Fruit fly (Drosophila melanogaster) whole organism, embryonic: Measurements from ENCODE around the gene nuf.

Source experiments
- CG10267 ChIP-seq: fragments of 200-800 bp; sonication (Bioruptor generic); optimal IDR thresholded peaks from 2 replicates; lab custom pipeline; 2018; ENCODE audit warnings: missing biosample characterization, mild to moderate bottlenecking, missing genetic modification characterization, moderate library complexity
- CG10462 ChIP-seq: fragments of 200-800 bp; sonication (Bioruptor generic); optimal IDR thresholded peaks from 2 replicates; lab custom pipeline; 2016; ENCODE audit warnings: missing biosample characterization, missing genetic modification characterization
- CG10565 ChIP-seq: fragments of 200-800 bp; sonication (Bioruptor generic); optimal IDR thresholded peaks from 3 replicates; lab custom pipeline; 2016; ENCODE audit warnings: missing biosample characterization, mild to moderate bottlenecking, missing genetic modification characterization
- CG12104 ChIP-seq: fragments of 200-800 bp; sonication (Bioruptor generic); optimal IDR thresholded peaks from 3 replicates; lab custom pipeline; 2016; ENCODE audit warnings: missing biosample characterization, missing genetic modification characterization
- CG12299 ChIP-seq: fragments of 200-800 bp; sonication (Bioruptor generic); optimal IDR thresholded peaks from 2 replicates; lab custom pipeline; 2018; ENCODE audit warnings: missing biosample characterization, mild to moderate bottlenecking, missing genetic modification characterization
- CG13775 ChIP-seq: fragments of 200-800 bp; sonication (Bioruptor generic); optimal IDR thresholded peaks from 3 replicates; lab custom pipeline; 2017; ENCODE audit warnings: missing biosample characterization, mild to moderate bottlenecking, missing genetic modification characterization
- CG14860 ChIP-seq: fragments of 200-800 bp; sonication (Bioruptor generic); IDR thresholded peaks from 3 replicates; pipeline ENCODE4 v1.3.6; 2022; ENCODE audit warnings: missing biosample characterization, missing genetic modification characterization; ENCODE audit not compliant: partially characterized antibody
- CG16815 ChIP-seq: fragments of 200-800 bp; sonication (Bioruptor generic); optimal IDR thresholded peaks from 3 replicates; lab custom pipeline; 2017; ENCODE audit warnings: missing biosample characterization, mild to moderate bottlenecking, missing genetic modification characterization
- CG18599 ChIP-seq: fragments of 200-800 bp; sonication (Bioruptor generic); optimal IDR thresholded peaks from 3 replicates; lab custom pipeline; 2017; ENCODE audit warnings: missing biosample characterization, missing genetic modification characterization, mild to moderate bottlenecking, moderate library complexity, missing genetic modification reagents
- CG2875 ChIP-seq: fragments of 200-800 bp; sonication (Bioruptor generic); optimal IDR thresholded peaks from 2 replicates; lab custom pipeline; 2017; ENCODE audit warnings: missing biosample characterization, mild to moderate bottlenecking, missing genetic modification characterization, missing genetic modification reagents
- CG34224 ChIP-seq: fragments of 200-800 bp; sonication (Bioruptor generic); IDR thresholded peaks from 3 replicates; pipeline ENCODE4 v1.3.6; 2022; ENCODE audit warnings: missing biosample characterization, missing genetic modification characterization; ENCODE audit not compliant: partially characterized antibody
- CG3995 ChIP-seq: fragments of 200-800 bp; sonication (Bioruptor generic); optimal IDR thresholded peaks from 3 replicates; lab custom pipeline; 2016; ENCODE audit warnings: missing biosample characterization, missing genetic modification characterization
- CG4730 ChIP-seq: fragments of 200-800 bp; sonication (Bioruptor generic); IDR thresholded peaks from 2 replicates; pipeline ENCODE4 v1.3.6; 2022; ENCODE audit warnings: missing biosample characterization, missing genetic modification characterization
- CG6791 ChIP-seq: fragments of 200-800 bp; sonication (Bioruptor generic); IDR thresholded peaks from 3 replicates; pipeline ENCODE4 v1.3.6; 2022; ENCODE audit warnings: missing biosample characterization, missing genetic modification characterization; ENCODE audit not compliant: partially characterized antibody
- CG8478 ChIP-seq: fragments of >200 bp; optimal IDR thresholded peaks from 2 replicates; lab custom pipeline; 2018
- CTCF ChIP-seq: fragments of 200-800 bp; sonication (Bioruptor generic); optimal IDR thresholded peaks from 2 replicates; lab custom pipeline; 2017; ENCODE audit warnings: missing biosample characterization, mild to moderate bottlenecking, missing genetic modification characterization, moderate library complexity
- Dbx ChIP-seq: fragments of 200-800 bp; sonication (Bioruptor generic); IDR thresholded peaks from 3 replicates; pipeline ENCODE4 v1.3.6; 2022; ENCODE audit warnings: missing biosample characterization, missing genetic modification characterization
- Deaf1 ChIP-seq: fragments of 200-800 bp; optimal IDR thresholded peaks from 3 replicates; lab custom pipeline; 2019; ENCODE audit warnings: missing biosample characterization, mild to moderate bottlenecking, missing genetic modification characterization, moderate library complexity
- Doc3 ChIP-seq: fragments of 200-800 bp; sonication (Bioruptor generic); IDR thresholded peaks from 3 replicates; pipeline ENCODE4 v1.3.6; 2022; ENCODE audit warnings: missing biosample characterization, missing genetic modification characterization; ENCODE audit not compliant: partially characterized antibody
- E2f1 ChIP-seq: fragments of 200-800 bp; sonication (Bioruptor generic); IDR thresholded peaks from 2 replicates; pipeline ENCODE4 v1.3.6; 2022; ENCODE audit warnings: missing biosample characterization, missing genetic modification characterization
- Elba2 ChIP-seq: fragments of 200-800 bp; sonication (Bioruptor generic); optimal IDR thresholded peaks from 3 replicates; lab custom pipeline; 2016; ENCODE audit warnings: missing biosample characterization, missing genetic modification characterization
- HmgD ChIP-seq: fragments of 200-800 bp; sonication (Bioruptor generic); optimal IDR thresholded peaks from 3 replicates; lab custom pipeline; 2016; ENCODE audit warnings: missing biosample characterization, missing genetic modification characterization
- Hmx ChIP-seq: fragments of 200-800 bp; sonication (Bioruptor generic); optimal IDR thresholded peaks from 2 replicates; lab custom pipeline; 2016; ENCODE audit warnings: missing biosample characterization, missing genetic modification characterization
- Hr3 ChIP-seq: fragments of 200-800 bp; sonication (Bioruptor generic); optimal IDR thresholded peaks from 3 replicates; lab custom pipeline; 2016; ENCODE audit warnings: missing biosample characterization, missing genetic modification characterization
- Optix ChIP-seq: fragments of 200-800 bp; sonication (Bioruptor generic); IDR thresholded peaks from 3 replicates; pipeline ENCODE4 v1.3.6; 2022; ENCODE audit warnings: missing biosample characterization, missing genetic modification characterization
- PHDP ChIP-seq: fragments of 200-800 bp; sonication (Bioruptor generic); optimal IDR thresholded peaks from 3 replicates; lab custom pipeline; 2018; ENCODE audit warnings: missing biosample characterization, mild to moderate bottlenecking, missing genetic modification characterization, moderate library complexity
- Ptx1 ChIP-seq: fragments of 200-800 bp; sonication (Bioruptor generic); IDR thresholded peaks from 2 replicates; pipeline ENCODE4 v1.3.6; 2022; ENCODE audit warnings: missing biosample characterization, missing genetic modification characterization
- Sin3A ChIP-seq: fragments of >200 bp; optimal IDR thresholded peaks from 2 replicates; lab custom pipeline; 2018
- Sox102F ChIP-seq: fragments of 200-800 bp; sonication (Bioruptor generic); optimal IDR thresholded peaks from 2 replicates; lab custom pipeline; 2018; ENCODE audit warnings: missing biosample characterization, mild to moderate bottlenecking, missing genetic modification characterization, moderate library complexity
- Tbp ChIP-seq: fragments of >200 bp; optimal IDR thresholded peaks from 2 replicates; lab custom pipeline; 2018; ENCODE audit warnings: missing biosample characterization, missing genetic modification characterization
- YL-1 ChIP-seq: fragments of 200-800 bp; sonication (Bioruptor generic); optimal IDR thresholded peaks from 3 replicates; lab custom pipeline; 2017; ENCODE audit warnings: missing biosample characterization, mild to moderate bottlenecking, missing genetic modification characterization
- al ChIP-seq: fragments of 200-800 bp; sonication (Bioruptor generic); IDR thresholded peaks from 2 replicates; pipeline ENCODE4 v1.3.6; 2022; ENCODE audit warnings: missing biosample characterization, missing genetic modification characterization
- ara ChIP-seq: fragments of 200-800 bp; sonication (Bioruptor generic); IDR thresholded peaks from 2 replicates; pipeline ENCODE4 v1.3.6; 2022; ENCODE audit warnings: missing biosample characterization, missing genetic modification characterization
- bsh ChIP-seq, 2 experiments: fragments of 200-800 bp; sonication (Bioruptor generic); optimal IDR thresholded peaks; 2 replicates each; lab custom pipeline; 2017 to 2018; ENCODE audit warnings: mild to moderate bottlenecking in 2 of 2, missing biosample characterization in 2 of 2, missing genetic modification characterization in 2 of 2, moderate library complexity in 1 of 2
- caup ChIP-seq: fragments of 200-800 bp; sonication (Bioruptor generic); optimal IDR thresholded peaks from 3 replicates; lab custom pipeline; 2017; ENCODE audit warnings: missing biosample characterization, mild to moderate bottlenecking, missing genetic modification characterization, moderate library complexity; ENCODE audit not compliant: severe bottlenecking
- corto ChIP-seq: fragments of 200-800 bp; sonication (Bioruptor generic); optimal IDR thresholded peaks from 2 replicates; lab custom pipeline; 2016; ENCODE audit warnings: missing biosample characterization, mild to moderate bottlenecking, missing genetic modification characterization, moderate library complexity
- da ChIP-seq: fragments of 200-800 bp; sonication (Bioruptor generic); optimal IDR thresholded peaks from 2 replicates; lab custom pipeline; 2016; ENCODE audit warnings: missing biosample characterization, missing genetic modification characterization
- dmrt11E ChIP-seq: fragments of 200-800 bp; sonication (Bioruptor generic); optimal IDR thresholded peaks from 3 replicates; lab custom pipeline; 2018; ENCODE audit warnings: missing biosample characterization, mild to moderate bottlenecking, missing genetic modification characterization, moderate library complexity
- gcm2 ChIP-seq: fragments of 200-800 bp; sonication (Bioruptor generic); optimal IDR thresholded peaks from 2 replicates; lab custom pipeline; 2016; ENCODE audit warnings: missing biosample characterization, missing genetic modification characterization
- gfzf ChIP-seq: fragments of 200-800 bp; sonication (Bioruptor generic); optimal IDR thresholded peaks from 2 replicates; lab custom pipeline; 2016; ENCODE audit warnings: missing biosample characterization, mild to moderate bottlenecking, missing genetic modification characterization, moderate library complexity
- grau ChIP-seq: fragments of 200-800 bp; optimal IDR thresholded peaks from 3 replicates; lab custom pipeline; 2019; ENCODE audit warnings: missing biosample characterization, mild to moderate bottlenecking, missing genetic modification characterization, moderate library complexity
- gro ChIP-seq: fragments of 200-800 bp; sonication (Bioruptor generic); optimal IDR thresholded peaks from 2 replicates; lab custom pipeline; 2016; ENCODE audit warnings: missing biosample characterization, missing genetic modification characterization
- jing ChIP-seq: fragments of 200-800 bp; sonication (Bioruptor generic); optimal IDR thresholded peaks from 2 replicates; lab custom pipeline; 2018; ENCODE audit warnings: missing biosample characterization, mild to moderate bottlenecking, missing genetic modification characterization
- nerfin-1 ChIP-seq: fragments of 200-800 bp; sonication (Bioruptor generic); optimal IDR thresholded peaks from 3 replicates; lab custom pipeline; 2019; ENCODE audit warnings: missing biosample characterization, mild to moderate bottlenecking, missing genetic modification characterization, moderate library complexity
- phol ChIP-seq: fragments of 200-800 bp; sonication (Bioruptor generic); optimal IDR thresholded peaks from 3 replicates; lab custom pipeline; 2018; ENCODE audit warnings: missing biosample characterization, mild to moderate bottlenecking, missing genetic modification characterization, moderate library complexity
- schlank ChIP-seq: fragments of 200-800 bp; sonication (Bioruptor generic); optimal IDR thresholded peaks from 2 replicates; lab custom pipeline; 2018; ENCODE audit warnings: missing biosample characterization, mild to moderate bottlenecking, missing genetic modification characterization
- seq ChIP-seq: fragments of 200-800 bp; sonication (Bioruptor generic); IDR thresholded peaks from 2 replicates; pipeline ENCODE4 v1.3.6; 2022; ENCODE audit warnings: missing biosample characterization, missing genetic modification characterization
- slp2 ChIP-seq: fragments of 200-800 bp; sonication (Bioruptor generic); optimal IDR thresholded peaks from 2 replicates; lab custom pipeline; 2016; ENCODE audit warnings: missing biosample characterization, missing genetic modification characterization
- stwl ChIP-seq: fragments of 200-800 bp; sonication (Bioruptor generic); optimal IDR thresholded peaks from 3 replicates; lab custom pipeline; 2018; ENCODE audit warnings: missing biosample characterization, mild to moderate bottlenecking, missing genetic modification characterization, moderate library complexity
- usp ChIP-seq: fragments of >200 bp; optimal IDR thresholded peaks from 2 replicates; lab custom pipeline; 2017; ENCODE audit warnings: missing biosample characterization, missing genetic modification characterization
- vnd ChIP-seq: fragments of 200-800 bp; sonication (Bioruptor generic); IDR thresholded peaks from 3 replicates; pipeline ENCODE4 v1.3.6; 2022; ENCODE audit warnings: missing biosample characterization, missing genetic modification characterization; ENCODE audit not compliant: partially characterized antibody
- zen ChIP-seq: fragments of 200-800 bp; sonication (Bioruptor generic); optimal IDR thresholded peaks from 3 replicates; lab custom pipeline; 2018; ENCODE audit warnings: missing biosample characterization, mild to moderate bottlenecking, missing genetic modification characterization, moderate library complexity

Gene nuf

dm6 chr3L:14195714-14196113 lies 5.0 kb downstream of the nuf start (continued):
- no peak for TF ChIP-seq CG12299
- TF ChIP-seq vnd (GFP tag; lab: Robert Waterston, UW) = no peak
- peak; percentile 37; the same call in 1 of the 2 replicates for TF ChIP-seq seq (GFP tag; lab: Robert Waterston, UW)
- TF ChIP-seq gcm2 (GFP tag; lab: Kevin White, UChicago) = no peak
- no peak for TF ChIP-seq CG16815 (GFP tag; lab: Kevin White, UChicago)
- TF ChIP-seq Deaf1 = no peak
- TF ChIP-seq phol (tag; lab: Kevin White, UChicago) = no peak
- TF ChIP-seq Hmx (GFP tag; lab: Kevin White, UChicago) = no peak
- TF ChIP-seq gfzf (GFP tag; lab: Kevin White, UChicago) = no peak
- TF ChIP-seq Ptx1 = no peak
- peak; percentile 55 for TF ChIP-seq PHDP (tag; lab: Kevin White, UChicago)
- no peak for TF ChIP-seq al (GFP tag; lab: Robert Waterston, UW)
- no peak for TF ChIP-seq CG10267 (tag; lab: Kevin White, UChicago)
- no peak for TF ChIP-seq usp (GFP tag; lab: Kevin White, UChicago)
- no peak for TF ChIP-seq CG13775
- no peak for TF ChIP-seq Hr3 (GFP tag; lab: Kevin White, UChicago)
- no peak for TF ChIP-seq zen (tag; lab: Kevin White, UChicago)
- TF ChIP-seq CTCF (GFP tag; lab: Kevin White, UChicago) = peak; percentile 9
- TF ChIP-seq HmgD (GFP tag; lab: Kevin White, UChicago) = no peak
- TF ChIP-seq jing (GFP tag; lab: Kevin White, UChicago) = no peak
- TF ChIP-seq Optix (GFP tag; lab: Robert Waterston, UW) = no peak
- peak; percentile 28 for TF ChIP-seq YL-1
- peak; percentile 40 for TF ChIP-seq CG12104 (GFP tag; lab: Kevin White, UChicago)
- TF ChIP-seq dmrt11E (tag; lab: Kevin White, UChicago) = peak; percentile 10
- no peak for TF ChIP-seq CG8478 (lab: Kevin White, UChicago)
- no peak for TF ChIP-seq CG6791 (GFP tag; lab: Robert Waterston, UW)
- no peak for TF ChIP-seq corto
- TF ChIP-seq CG34224 = no peak
- peak; percentile 61 for TF ChIP-seq ara (GFP tag; lab: Robert Waterston, UW)
- no peak for TF ChIP-seq CG3995 (GFP tag; lab: Kevin White, UChicago)
- peak; percentile 4 for TF ChIP-seq da (GFP tag; lab: Kevin White, UChicago)
- TF ChIP-seq Tbp = no peak
- TF ChIP-seq bsh (GFP tag; optimal IDR thresholded peaks at IDR 0.05; lab: Kevin White, UChicago) = peak in 1 of 2 experiments; percentile 58
- peak; percentile 15 for TF ChIP-seq grau
- TF ChIP-seq slp2 (GFP tag; lab: Kevin White, UChicago) = no peak
- TF ChIP-seq schlank (tag; lab: Kevin White, UChicago) = no peak
- no peak for TF ChIP-seq Sin3A (lab: Kevin White, UChicago)
- TF ChIP-seq CG10462 (GFP tag; lab: Kevin White, UChicago) = no peak
- TF ChIP-seq Sox102F (GFP tag; lab: Kevin White, UChicago) = peak; percentile 45
- TF ChIP-seq CG2875 (GFP tag; lab: Kevin White, UChicago) = peak; percentile 26
- TF ChIP-seq CG18599 (GFP tag; lab: Kevin White, UChicago) = peak; percentile 53
- TF ChIP-seq E2f1 (GFP tag; lab: Robert Waterston, UW) = no peak
- TF ChIP-seq stwl = no peak
- no peak for TF ChIP-seq CG14860 (GFP tag; lab: Robert Waterston, UW)
- TF ChIP-seq gro (GFP tag; lab: Kevin White, UChicago) = no peak
- TF ChIP-seq CG4730 (GFP tag; lab: Robert Waterston, UW) = no peak
- no peak for TF ChIP-seq Elba2
- TF ChIP-seq nerfin-1 (tag; lab: Kevin White, UChicago) = peak; percentile 37
- TF ChIP-seq CG10565 (GFP tag; lab: Kevin White, UChicago) = no peak
- peak; percentile 55 for TF ChIP-seq caup (GFP tag; lab: Kevin White, UChicago)
- 0 out of 3 replicates have a peak, but pooled peaks have one; percentile 21 for TF ChIP-seq Dbx (GFP tag; lab: Robert Waterston, UW)
- no peak for TF ChIP-seq Doc3 (GFP tag; lab: Robert Waterston, UW)
